Fruit fly (Drosophila melanogaster) whole organism, pupa: Measurements from ENCODE around the gene CG31075.

Experiments used
- CG10348 ChIP-seq: fragments of 200-800 bp; sonication (Bioruptor generic); IDR thresholded peaks from 2 replicates; pipeline ENCODE4 v1.3.6; 2022; ENCODE audit warnings: missing biosample characterization, missing genetic modification characterization
- CG12605 ChIP-seq: fragments of 200-800 bp; sonication (Bioruptor generic); IDR thresholded peaks from 2 replicates; pipeline ENCODE4 v1.3.6; 2022; ENCODE audit warnings: missing biosample characterization, missing genetic modification characterization
- CG15710 ChIP-seq: fragments of 200-800 bp; sonication (Bioruptor generic); optimal IDR thresholded peaks from 2 replicates; lab custom pipeline; 2018; ENCODE audit warnings: missing biosample characterization, mild to moderate bottlenecking, missing genetic modification characterization, moderate library complexity
- CG32121 ChIP-seq: fragments of 200-800 bp; sonication (Bioruptor generic); IDR thresholded peaks from 2 replicates; pipeline ENCODE4 v1.3.6; 2022; ENCODE audit warnings: missing biosample characterization, missing genetic modification characterization
- CG9948 ChIP-seq: fragments of 200-800 bp; sonication (Bioruptor generic); optimal IDR thresholded peaks from 2 replicates; lab custom pipeline; 2018; ENCODE audit warnings: missing biosample characterization, mild to moderate bottlenecking, missing genetic modification characterization, moderate library complexity
- EcR ChIP-seq: fragments of 200-800 bp; sonication (Bioruptor generic); optimal IDR thresholded peaks from 3 replicates; lab custom pipeline; 2019; ENCODE audit warnings: missing biosample characterization, missing genetic modification characterization, mild to moderate bottlenecking, moderate library complexity, missing genetic modification reagents
- Pif1A ChIP-seq: fragments of 200-800 bp; sonication (Bioruptor generic); optimal IDR thresholded peaks from 3 replicates; lab custom pipeline; 2016; ENCODE audit warnings: missing biosample characterization, missing genetic modification characterization
- fd96Ca ChIP-seq: fragments of 200-800 bp; sonication (Bioruptor generic); IDR thresholded peaks from 3 replicates; pipeline ENCODE4 v1.3.6; 2022; ENCODE audit warnings: missing biosample characterization, missing genetic modification characterization
- gl ChIP-seq: fragments of 200-800 bp; sonication (Bioruptor generic); optimal IDR thresholded peaks from 2 replicates; lab custom pipeline; 2018; ENCODE audit warnings: missing biosample characterization, mild to moderate bottlenecking, missing genetic modification characterization

DNA sequence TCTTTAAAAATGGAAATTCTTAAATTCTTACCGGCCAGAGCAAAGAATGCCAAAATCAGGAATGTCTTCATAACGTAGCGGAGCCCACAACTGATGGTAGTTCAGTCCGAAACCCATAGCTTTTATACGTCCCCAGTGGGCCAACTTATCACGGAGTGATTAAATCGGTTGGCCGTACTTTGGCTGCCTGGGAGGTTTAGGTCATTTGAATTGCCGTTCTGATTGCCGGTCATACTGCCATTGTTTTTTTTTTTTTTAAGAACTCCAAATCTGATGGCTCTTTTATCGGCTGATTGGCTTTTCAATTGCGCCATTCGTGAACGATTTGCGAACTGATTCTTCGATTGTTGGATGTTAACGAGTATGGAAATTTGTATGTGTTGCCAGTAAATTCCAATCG, 34.8 kb upstream of the CG31075 start, which contains the start of gene CG6277:
- TF ChIP-seq fd96Ca (GFP tag; lab: Robert Waterston, UW) (no peak), CG32121 (GFP tag; lab: Robert Waterston, UW) (no peak), CG12605 (no peak), EcR (GFP tag; lab: Kevin White, UChicago) (no peak), CG9948 (tag; lab: Kevin White, UChicago) (no peak), CG15710 (tag; lab: Kevin White, UChicago) (no peak), gl (no peak), Pif1A (GFP tag; lab: Kevin White, UChicago) (no peak), CG10348 (GFP tag; lab: Robert Waterston, UW) (no peak)
